Worm (Caenorhabditis elegans): Measurements from ENCODE around the gene Y71H2AM.25.

The Y71H2AM.25 gene

DNA sequence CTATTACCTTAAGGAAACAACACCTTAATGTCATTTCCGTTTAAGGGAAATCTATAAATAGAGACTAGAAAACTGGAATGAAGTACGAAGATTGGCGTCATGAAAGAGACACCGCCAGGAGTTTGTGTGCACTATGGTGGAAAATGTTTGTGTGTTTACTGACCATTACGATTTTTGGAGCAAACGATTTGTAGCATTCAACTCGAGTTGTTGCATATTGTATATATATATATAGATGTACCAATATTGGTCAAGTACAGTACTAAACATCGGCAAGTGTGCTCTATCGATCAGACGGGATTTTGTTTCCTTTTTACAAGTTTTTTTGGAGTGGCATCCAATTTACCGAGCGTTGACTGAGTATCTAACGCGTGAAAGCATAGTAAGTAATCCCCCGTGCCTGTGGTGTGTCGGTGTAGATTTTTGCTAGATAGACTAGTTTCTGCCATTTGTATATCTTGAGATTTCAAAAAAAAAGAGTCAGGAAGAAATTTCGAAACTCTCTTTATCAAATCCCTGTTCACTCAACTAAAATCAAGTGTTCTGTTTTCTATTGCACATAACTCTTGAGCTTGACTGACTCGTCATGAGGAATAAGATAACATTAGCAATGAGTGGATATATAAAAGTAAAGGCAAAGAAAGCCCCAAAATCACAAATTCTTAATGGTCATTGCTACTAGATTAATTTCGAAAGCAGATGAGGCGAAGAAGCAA lies at the start of gene Y71H2AM.25, which contains the start of gene twk-45:
Gene Y71H2AM.25, plus strand, starts transcription at position 666 of the 716 bp plus-strand sequence.
Gene twk-45, minus strand, starts transcription at position 101 of the 716 bp plus-strand sequence.
- no peak for TF ChIP-seq unc-62 (GFP tag; optimal IDR thresholded peaks at IDR 0.05)

DNA sequence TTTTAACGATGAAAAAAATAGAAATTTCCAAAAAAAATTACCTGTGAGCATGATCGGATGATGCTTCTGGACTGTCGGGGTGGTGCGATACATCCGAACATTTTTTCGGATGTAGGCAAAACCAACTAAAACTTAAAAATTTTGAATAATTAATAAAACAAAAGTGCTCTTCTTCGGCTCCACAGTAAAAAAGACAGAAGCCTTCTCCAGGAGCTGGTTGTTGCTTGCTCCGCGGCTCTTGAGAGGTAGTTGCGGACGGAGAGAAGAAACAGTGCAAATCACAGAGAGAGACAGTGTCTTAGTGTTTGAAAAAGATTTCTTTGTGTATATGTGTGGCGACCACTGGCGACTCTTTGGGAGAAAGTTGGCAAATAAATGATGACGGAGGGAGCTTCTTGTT lies 46.0 kb upstream of the Y71H2AM.25 start, which contains the start of gene gldi-9:
Gene gldi-9, minus strand, starts transcription at position 101 of the 400 bp plus-strand sequence.
- TF ChIP-seq unc-62 (GFP tag; optimal IDR thresholded peaks at IDR 0.05): no peak

DNA sequence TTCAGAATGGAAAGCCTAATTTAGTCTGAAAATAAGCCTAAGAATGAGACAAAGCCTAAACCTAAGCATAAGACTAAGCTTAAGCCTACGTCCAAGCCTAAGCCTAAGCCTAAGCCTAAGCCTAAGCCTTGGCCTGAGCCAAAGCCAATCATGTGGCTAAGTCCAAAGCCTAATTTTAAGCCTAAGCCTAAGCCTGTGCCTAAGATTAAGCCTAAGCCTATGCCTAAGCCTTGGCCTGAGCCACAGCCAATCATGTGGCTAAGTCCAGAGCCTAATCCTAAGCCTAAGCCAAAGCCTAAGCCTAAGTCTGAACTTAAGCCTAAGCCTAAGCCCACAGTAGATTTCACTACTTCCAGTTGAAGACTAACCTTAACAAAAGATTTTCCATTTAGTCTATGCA lies 44.8 kb upstream of the Y71H2AM.25 start:
- no peak for TF ChIP-seq unc-62 (GFP tag; optimal IDR thresholded peaks at IDR 0.05)

DNA sequence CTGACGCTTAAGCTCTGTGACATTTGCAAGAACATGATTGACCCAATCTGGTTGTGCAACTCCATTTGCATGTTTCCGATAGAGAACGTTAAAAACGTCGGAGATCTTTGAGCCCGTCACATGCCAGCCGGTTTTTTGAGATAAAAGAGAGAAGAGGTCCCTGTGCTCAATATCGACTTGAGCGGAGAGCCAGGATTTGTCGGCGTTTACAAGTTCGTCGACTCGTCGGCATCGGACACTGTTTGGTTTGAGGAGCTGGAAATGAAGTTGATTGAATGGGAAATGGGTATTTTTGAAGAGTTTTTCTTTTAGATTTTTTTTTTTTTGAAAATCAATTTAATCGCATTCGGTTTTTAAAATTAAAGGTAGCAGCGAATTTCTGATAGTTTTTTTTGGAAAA lies 44.2 kb upstream of the Y71H2AM.25 start:
- TF ChIP-seq unc-62 (GFP tag; optimal IDR thresholded peaks at IDR 0.05): no peak

DNA sequence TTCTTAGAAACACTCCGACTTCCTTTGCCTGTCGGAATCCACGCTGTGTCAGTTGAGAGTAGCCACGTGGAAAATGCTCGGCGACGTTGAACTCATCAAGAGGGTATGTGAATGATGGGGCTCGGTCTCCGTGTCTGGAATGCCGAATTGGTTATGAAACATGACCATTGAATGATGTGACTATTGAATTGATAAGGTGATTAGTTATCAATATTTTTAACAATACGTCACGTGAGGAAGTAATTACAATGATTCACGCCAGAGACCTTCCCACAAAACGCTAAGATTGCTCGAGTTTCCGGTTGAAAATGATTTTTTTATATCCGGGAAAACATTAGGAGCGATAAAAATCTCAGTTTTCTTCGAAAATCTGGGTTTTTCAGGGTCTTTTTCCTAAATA lies 43.0 kb upstream of the Y71H2AM.25 start:
- no peak for TF ChIP-seq unc-62 (GFP tag; optimal IDR thresholded peaks at IDR 0.05)

DNA sequence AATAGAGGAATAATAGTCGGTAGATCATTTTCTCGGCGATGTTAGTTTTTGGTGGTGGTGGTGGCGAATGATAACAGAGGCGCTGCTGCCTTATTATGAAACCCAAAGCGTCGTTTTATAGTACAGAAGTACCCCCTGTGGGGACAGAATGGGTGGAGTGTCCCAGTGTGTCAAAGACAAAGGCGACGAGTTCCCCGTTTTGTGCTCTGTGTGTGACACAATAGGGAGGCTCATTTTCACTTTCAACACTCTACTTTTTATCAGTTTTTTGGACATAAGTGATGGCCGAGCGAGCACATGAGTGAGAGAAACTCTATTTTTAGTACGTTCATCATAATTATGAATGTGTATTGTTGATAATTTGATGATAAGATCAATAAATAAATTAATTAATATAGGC lies 41.5 kb upstream of the Y71H2AM.25 start, which contains the start of gene pho-9:
Gene pho-9, minus strand, starts transcription at position 91 of the 400 bp plus-strand sequence.
- no peak for TF ChIP-seq unc-62 (GFP tag; optimal IDR thresholded peaks at IDR 0.05)

DNA sequence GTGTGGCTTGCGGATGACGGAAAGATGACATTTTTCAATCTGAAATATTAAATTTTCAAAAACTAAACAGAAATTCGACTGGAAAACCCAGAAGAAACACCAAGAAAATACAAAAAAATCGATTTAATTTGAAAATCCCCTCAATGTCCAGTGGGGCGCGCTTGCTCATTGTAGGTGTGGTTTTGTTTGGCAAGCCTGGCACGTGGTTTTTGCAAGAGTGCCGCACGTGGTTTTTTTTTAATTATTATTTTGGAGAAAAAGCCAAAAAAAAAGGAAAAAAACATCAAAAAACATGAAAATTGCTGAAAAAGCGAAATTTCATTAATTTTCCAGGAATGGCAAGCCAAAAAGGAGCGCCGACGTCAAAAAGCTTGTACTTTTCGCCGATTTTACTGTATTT lies 33.6 kb upstream of the Y71H2AM.25 start, which contains the start of gene swsn-3:
Gene swsn-3, minus strand, starts transcription at position 45 of the 400 bp plus-strand sequence.
- TF ChIP-seq unc-62 (GFP tag; optimal IDR thresholded peaks at IDR 0.05): no peak

- TF ChIP-seq unc-62 (GFP tag; optimal IDR thresholded peaks at IDR 0.05): no peak
Observed at ce11 chrIII:2769078-2769477, 33.2 kb upstream of the Y71H2AM.25 start.

- TF ChIP-seq unc-62 (GFP tag; optimal IDR thresholded peaks at IDR 0.05): no peak
Observed at ce11 chrIII:2770752-2771151, 31.5 kb upstream of the Y71H2AM.25 start.

DNA sequence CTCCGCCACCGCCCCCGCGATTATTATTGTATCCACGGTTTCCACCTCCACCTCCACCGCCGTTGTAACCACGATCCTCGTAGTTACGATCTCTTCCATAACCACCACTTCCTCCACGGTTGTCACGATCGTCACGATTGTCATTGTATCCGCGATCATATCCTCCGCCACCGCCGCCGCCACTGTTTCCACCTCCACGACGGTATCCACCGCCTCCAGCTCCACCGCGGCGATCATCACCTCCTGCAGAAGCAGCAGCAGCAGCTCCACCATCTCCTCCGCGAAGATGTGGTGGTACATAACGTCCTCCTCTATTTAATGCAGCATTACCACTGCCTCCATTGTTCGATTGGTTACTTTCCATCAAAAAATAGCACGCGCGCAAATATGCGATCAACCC lies 23.6 kb upstream of the Y71H2AM.25 start, which contains the start of gene laf-1:
Gene laf-1, minus strand, starts transcription at position 399 of the 400 bp plus-strand sequence.
- TF ChIP-seq unc-62 (GFP tag; optimal IDR thresholded peaks at IDR 0.05): no peak

ce11 chrIII:2780283-2780682 lies 22.0 kb upstream of the Y71H2AM.25 start:
- no peak for TF ChIP-seq unc-62 (GFP tag; optimal IDR thresholded peaks at IDR 0.05)

ce11 chrIII:2780793-2781192 lies 21.5 kb upstream of the Y71H2AM.25 start, which contains the start of gene Y71H2AM.6:
TSS of gene Y71H2AM.6 (plus strand) at chrIII:2781056.
- TF ChIP-seq unc-62 (GFP tag; optimal IDR thresholded peaks at IDR 0.05): no peak

DNA sequence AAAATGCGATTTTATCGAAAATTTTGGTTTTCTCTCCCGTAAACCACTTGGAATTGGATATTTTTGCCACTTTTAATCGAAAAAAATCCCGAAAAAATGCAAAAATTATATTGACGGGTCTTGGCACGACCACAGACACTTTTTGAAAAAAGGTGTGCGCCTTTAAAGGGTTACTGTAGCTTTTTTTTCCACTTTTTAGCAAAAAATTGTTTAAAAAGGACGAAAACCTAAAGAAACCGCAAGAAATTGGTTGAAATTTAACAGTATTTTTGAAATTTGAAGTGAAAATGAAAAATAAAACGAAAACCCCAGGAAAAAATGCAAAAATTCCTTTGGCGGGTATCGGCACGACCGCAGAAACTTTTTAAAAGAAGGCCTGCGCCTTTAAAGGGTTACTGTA lies 20.4 kb upstream of the Y71H2AM.25 start:
- no peak for TF ChIP-seq unc-62 (GFP tag; optimal IDR thresholded peaks at IDR 0.05)

- no peak for TF ChIP-seq unc-62 (GFP tag; optimal IDR thresholded peaks at IDR 0.05)
Observed at ce11 chrIII:2785840-2786239, 16.4 kb upstream of the Y71H2AM.25 start, which contains the start of gene Y71H2AM.20. TSS of gene Y71H2AM.20 (minus strand) at chrIII:2785948.

- TF ChIP-seq unc-62 (GFP tag; optimal IDR thresholded peaks at IDR 0.05): no peak
Observed at ce11 chrIII:2786740-2787139, 15.5 kb upstream of the Y71H2AM.25 start, which contains the start of gene nduc-2. TSS of gene nduc-2 (plus strand) at chrIII:2786852.

DNA sequence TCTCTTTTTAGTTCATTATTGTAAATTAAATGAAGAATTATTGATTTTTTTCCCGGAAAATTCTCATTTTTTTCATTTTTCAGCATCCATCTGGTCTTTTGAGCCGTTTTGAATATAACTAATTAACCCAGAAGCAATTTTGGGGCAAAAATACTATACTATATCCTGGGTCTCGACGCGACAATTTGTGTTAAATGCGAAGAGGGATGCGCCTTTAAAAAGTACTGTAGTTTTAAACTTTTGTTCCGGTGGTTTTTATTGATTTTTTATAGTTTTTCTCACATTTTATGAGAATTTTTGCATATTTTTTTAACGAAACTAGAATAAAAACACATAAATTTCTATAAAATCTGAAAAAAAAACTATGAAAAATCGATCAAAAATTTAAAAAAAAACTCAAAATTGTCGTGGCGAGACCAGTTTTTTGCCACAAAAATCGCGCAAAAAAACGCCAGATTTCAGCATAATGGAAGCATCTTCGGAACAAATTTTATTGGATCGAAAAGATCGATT lies 14.2 kb upstream of the Y71H2AM.25 start, which contains the start of gene tbcc-1:
Gene tbcc-1, plus strand, starts transcription at position 463 of the 513 bp plus-strand sequence.
- no peak for TF ChIP-seq unc-62 (GFP tag; optimal IDR thresholded peaks at IDR 0.05)

DNA sequence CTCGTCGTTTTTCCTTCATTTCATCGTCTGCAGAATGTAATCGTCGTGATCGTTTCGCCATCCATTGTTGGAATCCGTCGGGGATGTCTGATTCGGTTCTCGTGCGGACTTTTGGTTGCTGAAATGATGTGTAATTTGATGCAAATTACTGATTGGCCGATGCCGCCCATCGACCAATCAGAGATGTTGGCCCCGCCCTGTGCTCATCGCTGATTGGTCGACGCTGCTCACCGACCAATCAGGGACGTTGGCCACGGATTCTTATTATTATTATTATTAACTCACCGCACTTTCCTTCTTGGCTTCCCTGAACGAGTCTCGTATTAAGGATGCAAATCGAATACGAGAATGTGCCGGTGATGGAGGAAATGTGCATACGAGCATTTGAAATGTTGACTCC lies 8.2 kb upstream of the Y71H2AM.25 start:
- TF ChIP-seq unc-62 (GFP tag; optimal IDR thresholded peaks at IDR 0.05): no peak
